Worm (Caenorhabditis elegans) whole organism, L1 larva: ENCODE measurements around the gene nspc-20.

Experiments
- C16A3.4 ChIP-seq: fragments of 150-350 bp; optimal IDR thresholded peaks from 2 replicates; lab custom pipeline; 2014; ENCODE audit warnings: missing biosample characterization, missing genetic modification characterization
- F16B12.6 ChIP-seq: fragments of 150-350 bp; optimal IDR thresholded peaks from 2 replicates; lab custom pipeline; 2014; ENCODE audit warnings: missing biosample characterization, missing genetic modification characterization
- aha-1 ChIP-seq: fragments of 150-350 bp; optimal IDR thresholded peaks from 2 replicates; lab custom pipeline; 2014; ENCODE audit warnings: missing biosample characterization, missing genetic modification characterization
- aly-2 ChIP-seq: fragments of 150-350 bp; optimal IDR thresholded peaks from 2 replicates; lab custom pipeline; 2014; ENCODE audit warnings: missing biosample characterization, missing genetic modification characterization
- blmp-1 ChIP-seq: fragments of 150-350 bp; optimal IDR thresholded peaks from 2 replicates; lab custom pipeline; 2014; ENCODE audit warnings: missing biosample characterization, missing genetic modification characterization
- ceh-63 ChIP-seq: fragments of 200-800 bp; sonication (Bioruptor generic); optimal IDR thresholded peaks from 2 replicates; lab custom pipeline; 2018; ENCODE audit warnings: mild to moderate bottlenecking, missing genetic modification characterization, missing compliant biosample characterization
- ceh-8 ChIP-seq: fragments of 200-800 bp; sonication (Bioruptor generic); optimal IDR thresholded peaks from 2 replicates; lab custom pipeline; 2018; ENCODE audit warnings: mild to moderate bottlenecking, missing genetic modification characterization, moderate library complexity, missing compliant biosample characterization
- ceh-82 ChIP-seq, 3 experiments: fragments of 150-350 bp in 1 of 3; sonication (generic microtip) in 2 of 3; optimal IDR thresholded peaks; 2 replicates each; lab custom pipeline; 2014 to 2017; ENCODE audit warnings: missing biosample characterization in 3 of 3, missing genetic modification characterization in 3 of 3
- dsc-1 ChIP-seq: sonication (generic microtip); optimal IDR thresholded peaks from 2 replicates; lab custom pipeline; 2016; ENCODE audit warnings: mild to moderate bottlenecking, missing genetic modification characterization, missing compliant biosample characterization
- efl-3 ChIP-seq: fragments of 200-800 bp; sonication (Bioruptor generic); optimal IDR thresholded peaks from 2 replicates; lab custom pipeline; 2018; ENCODE audit warnings: mild to moderate bottlenecking, missing genetic modification characterization, missing compliant biosample characterization
- elt-2 ChIP-seq: sonication (generic microtip); optimal IDR thresholded peaks from 2 replicates; lab custom pipeline; 2016; ENCODE audit warnings: missing genetic modification characterization, mild to moderate bottlenecking, inconsistent platforms, missing compliant biosample characterization, missing genetic modification reagents
- ets-5 ChIP-seq: fragments of 200-800 bp; sonication (Bioruptor generic); IDR thresholded peaks from 2 replicates; pipeline ENCODE4 v1.3.6; 2022; ENCODE audit warnings: missing genetic modification characterization, missing compliant biosample characterization
- fkh-10 ChIP-seq: sonication (generic microtip); optimal IDR thresholded peaks from 2 replicates; lab custom pipeline; 2017; ENCODE audit warnings: missing biosample characterization, missing genetic modification reagents, missing genetic modification characterization
- fkh-4 ChIP-seq: sonication (generic microtip); optimal IDR thresholded peaks from 2 replicates; lab custom pipeline; 2016; ENCODE audit warnings: missing compliant biosample characterization, missing genetic modification characterization, borderline replicate concordance
- fkh-8 ChIP-seq: sonication (generic microtip); optimal IDR thresholded peaks from 2 replicates; lab custom pipeline; 2016; ENCODE audit warnings: mild to moderate bottlenecking, missing genetic modification characterization, missing compliant biosample characterization
- fos-1 ChIP-seq: fragments of 150-350 bp; optimal IDR thresholded peaks from 2 replicates; lab custom pipeline; 2014; ENCODE audit warnings: missing biosample characterization, missing genetic modification characterization
- grh-1 ChIP-seq: fragments of 200-800 bp; sonication (Bioruptor generic); IDR thresholded peaks from 2 replicates; pipeline ENCODE4 v1.3.6; 2022; ENCODE audit warnings: missing genetic modification reagents, missing genetic modification characterization, missing compliant biosample characterization
- hlh-17 ChIP-seq: fragments of 200-800 bp; sonication (Bioruptor generic); optimal IDR thresholded peaks from 2 replicates; lab custom pipeline; 2018; ENCODE audit warnings: missing genetic modification characterization, mild to moderate bottlenecking, missing compliant biosample characterization, moderate library complexity, borderline replicate concordance
- hpl-2 ChIP-seq: fragments of 150-350 bp; optimal IDR thresholded peaks from 2 replicates; lab custom pipeline; 2014; ENCODE audit warnings: missing biosample characterization, missing genetic modification reagents, missing genetic modification characterization
- irx-1 ChIP-seq: sonication (generic microtip); optimal IDR thresholded peaks from 2 replicates; lab custom pipeline; 2016; ENCODE audit warnings: missing genetic modification characterization, missing compliant biosample characterization
- jun-1 ChIP-seq: fragments of 150-350 bp; optimal IDR thresholded peaks from 2 replicates; lab custom pipeline; 2014; ENCODE audit warnings: missing biosample characterization, missing genetic modification reagents, missing genetic modification characterization
- lir-3 ChIP-seq: sonication (generic microtip); optimal IDR thresholded peaks from 2 replicates; lab custom pipeline; 2016; ENCODE audit warnings: mild to moderate bottlenecking, missing genetic modification characterization, moderate library complexity, missing compliant biosample characterization; ENCODE audit not compliant: poor library complexity
- lsy-2 ChIP-seq, 2 experiments: fragments of 150-350 bp; optimal IDR thresholded peaks; 2 replicates each; lab custom pipeline; 2014; ENCODE audit warnings: missing biosample characterization in 2 of 2, missing genetic modification characterization in 2 of 2
- mdl-1 ChIP-seq, 2 experiments: fragments of 150-350 bp; optimal IDR thresholded peaks; 2 replicates each; lab custom pipeline; 2014 to 2017; ENCODE audit warnings: missing biosample characterization in 2 of 2, missing genetic modification characterization in 2 of 2, inconsistent platforms in 1 of 2
- mep-1 ChIP-seq: fragments of 150-350 bp; optimal IDR thresholded peaks from 2 replicates; lab custom pipeline; 2014; ENCODE audit warnings: missing biosample characterization, missing genetic modification characterization
- nhr-11 ChIP-seq: fragments of 150-350 bp; optimal IDR thresholded peaks from 2 replicates; lab custom pipeline; 2014; ENCODE audit warnings: missing biosample characterization, missing genetic modification characterization
- nhr-12 ChIP-seq: sonication (generic microtip); optimal IDR thresholded peaks from 2 replicates; lab custom pipeline; 2017; ENCODE audit warnings: missing biosample characterization, missing genetic modification characterization
- nhr-237 ChIP-seq: fragments of 150-350 bp; optimal IDR thresholded peaks from 2 replicates; lab custom pipeline; 2014; ENCODE audit warnings: missing biosample characterization, missing genetic modification characterization
- nhr-28 ChIP-seq: fragments of 150-350 bp; optimal IDR thresholded peaks from 2 replicates; lab custom pipeline; 2014; ENCODE audit warnings: missing biosample characterization, missing genetic modification characterization
- nhr-47 ChIP-seq: sonication (generic microtip); optimal IDR thresholded peaks from 2 replicates; lab custom pipeline; 2016; ENCODE audit warnings: mild to moderate bottlenecking, missing genetic modification characterization, moderate library complexity, missing compliant biosample characterization
- nhr-71 ChIP-seq: sonication (generic microtip); optimal IDR thresholded peaks from 2 replicates; lab custom pipeline; 2016; ENCODE audit warnings: mild to moderate bottlenecking, missing genetic modification characterization, moderate library complexity, missing compliant biosample characterization
- nhr-76 ChIP-seq: sonication (generic microtip); optimal IDR thresholded peaks from 2 replicates; lab custom pipeline; 2017; ENCODE audit warnings: missing biosample characterization, missing genetic modification characterization
- nhr-77 ChIP-seq: fragments of 150-350 bp; optimal IDR thresholded peaks from 2 replicates; lab custom pipeline; 2014; ENCODE audit warnings: missing biosample characterization, missing genetic modification characterization
- nhr-84 ChIP-seq: sonication (generic microtip); optimal IDR thresholded peaks from 2 replicates; lab custom pipeline; 2017; ENCODE audit warnings: missing biosample characterization, missing genetic modification characterization
- nhr-85 ChIP-seq: sonication (generic microtip); peaks from one replicate; lab custom pipeline; 2016; ENCODE audit warnings: missing genetic modification characterization, inconsistent platforms, missing compliant biosample characterization
- nhr-90 ChIP-seq: sonication (generic microtip); optimal IDR thresholded peaks from 2 replicates; lab custom pipeline; 2016; ENCODE audit warnings: mild to moderate bottlenecking, missing genetic modification characterization, missing compliant biosample characterization; ENCODE audit not compliant: poor library complexity
- pag-3 ChIP-seq: sonication (generic microtip); optimal IDR thresholded peaks from 2 replicates; lab custom pipeline; 2017; ENCODE audit warnings: missing genetic modification characterization, mild to moderate bottlenecking, missing compliant biosample characterization, antibody characterized with exemption, borderline replicate concordance; ENCODE audit not compliant: insufficient read depth
- pqm-1 ChIP-seq: sonication (generic microtip); optimal IDR thresholded peaks from 3 replicates; lab custom pipeline; 2017; ENCODE audit warnings: missing biosample characterization, missing genetic modification characterization
- rnt-1 ChIP-seq: sonication (generic microtip); optimal IDR thresholded peaks from 2 replicates; lab custom pipeline; 2016; ENCODE audit warnings: mild to moderate bottlenecking, missing genetic modification characterization, moderate library complexity, missing compliant biosample characterization
- skn-1 ChIP-seq: fragments of 150-350 bp; optimal IDR thresholded peaks from 2 replicates; lab custom pipeline; 2014; ENCODE audit warnings: missing biosample characterization, missing genetic modification characterization
- snpc-4 ChIP-seq: fragments of 150-350 bp; optimal IDR thresholded peaks from 2 replicates; lab custom pipeline; 2014; ENCODE audit warnings: missing biosample characterization, missing genetic modification characterization
- snu-23 ChIP-seq: sonication (generic microtip); optimal IDR thresholded peaks from 2 replicates; lab custom pipeline; 2016; ENCODE audit warnings: missing genetic modification characterization, missing compliant biosample characterization
- sox-4 ChIP-seq: sonication (generic microtip); optimal IDR thresholded peaks from 2 replicates; lab custom pipeline; 2016; ENCODE audit warnings: missing genetic modification characterization, missing compliant biosample characterization
- sup-37 ChIP-seq: fragments of 200-800 bp; sonication (Bioruptor generic); optimal IDR thresholded peaks from 2 replicates; lab custom pipeline; 2018; ENCODE audit warnings: mild to moderate bottlenecking, missing genetic modification characterization, missing compliant biosample characterization
- tlp-1 ChIP-seq: fragments of 150-350 bp; optimal IDR thresholded peaks from 2 replicates; lab custom pipeline; 2014; ENCODE audit warnings: missing biosample characterization, missing genetic modification characterization
- unc-62 ChIP-seq: fragments of 150-350 bp; optimal IDR thresholded peaks from 2 replicates; lab custom pipeline; 2014; ENCODE audit warnings: missing biosample characterization, missing genetic modification reagents, missing genetic modification characterization
- unc-98 ChIP-seq: fragments of 200-800 bp; sonication (Bioruptor generic); IDR thresholded peaks from 2 replicates; pipeline ENCODE4 v1.3.6; 2022; ENCODE audit warnings: missing genetic modification characterization, missing compliant biosample characterization
- vab-15 ChIP-seq: sonication (generic microtip); optimal IDR thresholded peaks from 2 replicates; lab custom pipeline; 2017; ENCODE audit warnings: missing genotype, mild to moderate bottlenecking, missing genetic modification characterization, missing compliant biosample characterization
- zag-1 ChIP-seq: fragments of 150-350 bp; optimal IDR thresholded peaks from 2 replicates; lab custom pipeline; 2014; ENCODE audit warnings: missing biosample characterization, missing genetic modification characterization
- zip-4 ChIP-seq: fragments of 200-800 bp; sonication (Bioruptor generic); optimal IDR thresholded peaks from 2 replicates; lab custom pipeline; 2018; ENCODE audit warnings: mild to moderate bottlenecking, missing genetic modification characterization, moderate library complexity, missing compliant biosample characterization
- ztf-11 ChIP-seq, 2 experiments: sonication (generic microtip); optimal IDR thresholded peaks; 2 replicates each; lab custom pipeline; 2016 to 2017; ENCODE audit warnings: missing genetic modification characterization in 2 of 2, missing biosample characterization in 1 of 2, missing compliant biosample characterization in 1 of 2
- ztf-4 ChIP-seq: fragments of 150-350 bp; optimal IDR thresholded peaks from 2 replicates; lab custom pipeline; 2014; ENCODE audit warnings: missing biosample characterization, missing genetic modification characterization

Gene nspc-20

ce11 chrX:14505578-14506353 lies 24.2 kb downstream of the nspc-20 start:
- no peak for TF ChIP-seq fkh-10 (GFP tag; lab: Kevin White, UChicago)
- no peak for TF ChIP-seq snpc-4 (tag; lab: Kevin White, UChicago)
- TF ChIP-seq F16B12.6 (tag; lab: Kevin White, UChicago), result peak; percentile 9
- TF ChIP-seq nhr-71 (tag; lab: Kevin White, UChicago), result peak; percentile 82
- TF ChIP-seq rnt-1 (tag; lab: Kevin White, UChicago), result peak; percentile 83
- TF ChIP-seq nhr-84 (tag; lab: Kevin White, UChicago), result no peak
- TF ChIP-seq pqm-1 (tag; lab: Kevin White, UChicago), result peak; percentile 57
- no peak for TF ChIP-seq efl-3 (GFP tag; lab: Kevin White, UChicago)
- peak; percentile 15 for TF ChIP-seq pag-3 (tag; lab: Kevin White, UChicago)
- TF ChIP-seq sox-4 (tag; lab: Kevin White, UChicago), result no peak
- TF ChIP-seq lsy-2 (tag; optimal IDR thresholded peaks at IDR 0.05; lab: Kevin White, UChicago), result peak; percentile 14 to 42
- TF ChIP-seq ztf-4 (tag; lab: Kevin White, UChicago), result no peak
- TF ChIP-seq ceh-8, result no peak
- no peak for TF ChIP-seq ztf-11 (tag; optimal IDR thresholded peaks at IDR 0.05; lab: Kevin White, UChicago)
- TF ChIP-seq fkh-8 (tag; lab: Kevin White, UChicago), result no peak
- TF ChIP-seq tlp-1 (tag; lab: Kevin White, UChicago), result no peak
- peak; percentile 39 for TF ChIP-seq nhr-47 (tag; lab: Kevin White, UChicago)
- TF ChIP-seq mdl-1 (tag; optimal IDR thresholded peaks at IDR 0.05; lab: Kevin White, UChicago), result peak in 1 of 2 experiments; percentile 64
- no peak for TF ChIP-seq fkh-4 (tag; lab: Kevin White, UChicago)
- TF ChIP-seq skn-1, result peak; percentile 17
- no peak for TF ChIP-seq fos-1 (tag; lab: Kevin White, UChicago)
- no peak for TF ChIP-seq nhr-28 (tag; lab: Kevin White, UChicago)
- no peak for TF ChIP-seq sup-37 (GFP tag; lab: Kevin White, UChicago)
- no peak; the same call in 1 of the 2 replicates for TF ChIP-seq unc-98 (GFP tag; lab: Robert Waterston, UW)
- TF ChIP-seq grh-1 (GFP tag; lab: Robert Waterston, UW), result peak; percentile 69
- no peak for TF ChIP-seq zip-4 (GFP tag; lab: Kevin White, UChicago)
- TF ChIP-seq blmp-1 (tag; lab: Kevin White, UChicago), result no peak
- peak; percentile 33 for TF ChIP-seq mep-1 (tag; lab: Kevin White, UChicago)
- no peak for TF ChIP-seq hpl-2 (GFP tag; lab: Kevin White, UChicago)
- peak; percentile 35 for TF ChIP-seq irx-1 (tag; lab: Kevin White, UChicago)
- TF ChIP-seq nhr-90 (tag; lab: Kevin White, UChicago), result peak; percentile 52
- TF ChIP-seq nhr-11 (tag; lab: Kevin White, UChicago), result no peak
- TF ChIP-seq nhr-85, result peak; percentile 96
- no peak for TF ChIP-seq vab-15 (tag; lab: Kevin White, UChicago)
- TF ChIP-seq aly-2, result no peak
- TF ChIP-seq nhr-237 (tag; lab: Kevin White, UChicago), result peak; percentile 54
- TF ChIP-seq ceh-82 (tag; optimal IDR thresholded peaks at IDR 0.05; lab: Kevin White, UChicago), result peak in 2 of 3 experiments; percentile 22 to 28
- TF ChIP-seq nhr-77 (tag; lab: Kevin White, UChicago), result peak; percentile 90
- no peak for TF ChIP-seq nhr-76
- TF ChIP-seq elt-2 (tag; lab: Kevin White, UChicago), result peak; percentile 91
- TF ChIP-seq zag-1, result no peak
- no peak for TF ChIP-seq dsc-1 (tag; lab: Kevin White, UChicago)
- no peak for TF ChIP-seq lir-3 (tag; lab: Kevin White, UChicago)
- no peak for TF ChIP-seq unc-62
- no peak for TF ChIP-seq aha-1 (tag; lab: Kevin White, UChicago)
- no peak for TF ChIP-seq nhr-12 (tag; lab: Kevin White, UChicago)
- TF ChIP-seq hlh-17 (GFP tag; lab: Kevin White, UChicago), result no peak
- TF ChIP-seq C16A3.4 (tag; lab: Kevin White, UChicago), result no peak
- no peak for TF ChIP-seq ets-5 (GFP tag; lab: Robert Waterston, UW)
- TF ChIP-seq snu-23 (GFP tag; lab: Kevin White, UChicago), result peak; percentile 71
- no peak for TF ChIP-seq ceh-63 (GFP tag; lab: Kevin White, UChicago)
- TF ChIP-seq jun-1, result peak; percentile 7
